Fruit fly (Drosophila melanogaster): ENCODE measurements around the gene CG1632.

DNA sequence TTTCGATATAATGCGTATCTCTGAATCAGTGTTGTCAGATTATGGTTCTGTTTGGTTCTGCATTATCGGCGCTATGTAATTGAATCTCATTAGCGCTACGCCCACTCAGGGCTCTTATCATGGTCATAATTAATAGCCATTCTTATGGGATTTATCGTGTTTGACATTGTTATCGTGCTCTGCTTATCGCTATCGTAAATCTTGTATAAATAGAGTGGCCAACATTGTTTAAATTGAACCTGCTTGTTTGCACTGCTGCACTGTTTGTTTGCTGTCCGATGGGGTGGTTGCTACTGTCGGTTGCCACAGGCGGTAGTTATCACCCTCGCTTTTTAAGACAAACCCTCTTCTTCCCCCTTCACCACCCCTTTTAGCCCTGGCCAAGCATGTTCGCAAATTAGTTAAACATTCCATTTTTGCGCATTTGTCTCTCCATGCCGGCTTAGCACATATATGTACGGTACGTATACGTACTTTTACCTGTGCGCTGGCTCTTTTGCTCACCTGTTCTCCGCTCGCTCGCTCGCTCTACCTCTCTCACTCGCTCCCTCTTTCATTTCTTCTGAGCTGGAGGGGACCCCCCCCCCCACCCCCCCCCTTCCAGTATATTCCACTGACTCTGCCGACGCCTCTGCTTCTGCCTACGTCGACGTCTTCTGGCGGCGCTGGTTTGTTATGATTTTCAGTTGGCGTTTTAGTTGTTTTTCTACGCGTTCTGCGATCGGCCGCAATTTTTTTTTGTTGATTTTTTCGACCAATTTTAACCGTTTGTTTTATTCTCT, 22.4 kb upstream of the CG1632 start:
- TF ChIP-seq CG8478 (optimal IDR thresholded peaks at IDR 0.05) (no peak), CTCF (optimal IDR thresholded peaks at IDR 0.05) (no peak)
